Worm (Caenorhabditis elegans): ENCODE data around the gene K11H12.4.

K11H12.4 gene

DNA sequence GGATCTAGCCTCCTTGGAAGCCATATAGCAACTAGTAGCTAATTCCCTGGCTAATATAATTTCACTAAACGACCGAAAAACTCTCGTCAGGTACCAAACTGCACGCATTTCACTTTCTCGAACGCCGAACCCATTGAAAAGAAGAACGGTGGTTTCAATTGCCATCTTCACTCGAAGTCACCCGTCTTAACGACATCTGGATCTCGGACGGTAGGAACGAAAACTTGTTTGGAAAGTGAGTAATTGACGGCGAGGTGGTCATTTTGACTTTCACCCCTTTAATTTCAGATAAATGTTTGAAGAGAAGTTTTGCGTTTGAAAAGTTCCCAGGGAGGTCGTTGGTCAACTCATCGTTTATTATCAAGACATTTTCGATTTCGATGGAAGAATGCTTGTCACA is 9.1 kb upstream of the K11H12.4 start:
- TF ChIP-seq fkh-10 (GFP tag; optimal IDR thresholded peaks at IDR 0.05): no peak
- TF ChIP-seq nhr-76 (tag; optimal IDR thresholded peaks at IDR 0.05): no peak
- no peak for TF ChIP-seq ZK546.5 (tag; optimal IDR thresholded peaks at IDR 0.05)
- no peak for TF ChIP-seq nhr-43 (tag; optimal IDR thresholded peaks at IDR 0.05; ENCODE audit: poor library complexity, severe bottlenecking)

DNA sequence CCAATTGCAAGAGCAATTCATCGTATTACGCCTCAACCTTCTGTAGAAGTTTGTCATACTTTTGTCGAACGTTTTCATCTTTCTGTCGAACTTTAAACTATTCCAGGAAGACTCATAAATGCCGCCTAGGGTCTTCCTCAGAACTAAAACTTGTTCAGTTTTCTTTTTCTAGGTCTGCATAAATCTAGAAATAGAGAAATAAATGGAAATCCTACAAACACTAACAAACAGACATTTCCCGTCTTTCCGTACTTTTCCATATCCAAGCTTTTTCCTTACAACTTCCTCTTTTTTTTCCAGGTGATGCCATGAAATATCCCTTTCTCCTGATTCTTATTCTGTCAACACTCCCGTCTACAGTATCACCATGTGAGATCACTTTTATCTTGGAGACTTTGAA is 8.5 kb upstream of the K11H12.4 start, which contains the start of gene cutl-28:
Gene cutl-28 (plus strand): TSS at position 301 of the 400 bp plus-strand sequence.
- TF ChIP-seq skn-1 (tag; optimal IDR thresholded peaks at IDR 0.05): no peak
- TF ChIP-seq ceh-82 (tag; optimal IDR thresholded peaks at IDR 0.05): no peak
- no peak for TF ChIP-seq nhr-76 (tag; optimal IDR thresholded peaks at IDR 0.05)
- no peak for TF ChIP-seq nhr-67 (tag; optimal IDR thresholded peaks at IDR 0.05)
- TF ChIP-seq fos-1 (tag; optimal IDR thresholded peaks at IDR 0.05): no peak
- no peak for TF ChIP-seq nhr-23 (tag; optimal IDR thresholded peaks at IDR 0.05)

DNA sequence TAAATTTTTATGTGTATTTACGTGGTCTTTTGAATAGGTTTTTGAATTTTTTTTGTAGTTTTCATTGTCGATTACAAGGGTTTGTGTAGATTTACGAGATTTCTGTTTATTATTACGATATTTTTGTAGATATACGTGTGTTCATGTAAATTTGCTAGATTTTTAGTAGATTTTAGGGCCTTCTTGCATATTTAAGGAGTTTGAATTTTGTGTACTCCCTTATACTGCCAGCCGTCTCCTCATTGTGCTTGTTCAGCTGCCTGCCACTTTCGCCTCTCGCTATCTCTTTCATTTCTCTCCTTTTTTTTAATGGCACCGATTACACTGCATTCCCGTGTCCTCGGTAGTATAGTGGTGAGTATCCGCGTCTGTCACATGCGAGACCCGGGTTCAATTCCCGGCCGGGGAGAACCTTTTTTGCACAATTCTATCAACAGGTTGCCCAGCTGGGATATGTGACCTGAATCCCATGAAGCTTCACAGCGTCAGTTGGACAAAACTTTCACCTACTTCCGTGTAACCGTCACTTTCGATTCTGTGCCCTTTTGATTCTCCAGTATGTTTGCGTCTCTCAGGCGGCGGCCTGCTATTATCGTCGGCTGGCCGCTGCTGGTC is 7.2 kb upstream of the K11H12.4 start:
- TF ChIP-seq nhr-67 (tag; optimal IDR thresholded peaks at IDR 0.05): no peak
- TF ChIP-seq ZK546.5 (tag; optimal IDR thresholded peaks at IDR 0.05): no peak
- TF ChIP-seq lin-15B (tag; optimal IDR thresholded peaks at IDR 0.05): no peak
- no peak for TF ChIP-seq ztf-4 (tag; optimal IDR thresholded peaks at IDR 0.05)
- TF ChIP-seq nhr-12 (tag; optimal IDR thresholded peaks at IDR 0.05): no peak
- no peak for TF ChIP-seq sea-2 (GFP tag; optimal IDR thresholded peaks at IDR 0.05)
- TF ChIP-seq hmg-11 (tag; optimal IDR thresholded peaks at IDR 0.05): peak; percentile 83
- no peak for TF ChIP-seq fkh-10 (GFP tag; optimal IDR thresholded peaks at IDR 0.05)
- TF ChIP-seq mml-1 (tag; optimal IDR thresholded peaks at IDR 0.05): no peak
- TF ChIP-seq tbx-2 (tag; optimal IDR thresholded peaks at IDR 0.05): peak; percentile 53
- TF ChIP-seq nhr-76 (tag; optimal IDR thresholded peaks at IDR 0.05): no peak
- no peak for TF ChIP-seq nhr-77 (tag; optimal IDR thresholded peaks at IDR 0.05)
- no peak for TF ChIP-seq elt-3 (tag; optimal IDR thresholded peaks at IDR 0.05)
- TF ChIP-seq nhr-23 (tag; optimal IDR thresholded peaks at IDR 0.05): peak; percentile 77
- peak; percentile 65 for TF ChIP-seq jun-1 (tag; optimal IDR thresholded peaks at IDR 0.05)
- peak; percentile 17 for TF ChIP-seq unc-62 (GFP tag; optimal IDR thresholded peaks at IDR 0.05)
- TF ChIP-seq snpc-4 (tag; optimal IDR thresholded peaks at IDR 0.05): peak; percentile 25
- TF ChIP-seq pqm-1 (tag; optimal IDR thresholded peaks at IDR 0.05): no peak
- peak; percentile 56 for TF ChIP-seq pha-4 (tag; optimal IDR thresholded peaks at IDR 0.05)
- TF ChIP-seq mdl-1 (tag; optimal IDR thresholded peaks at IDR 0.05): peak; percentile 0
- no peak for TF ChIP-seq nhr-28 (tag; optimal IDR thresholded peaks at IDR 0.05)
- TF ChIP-seq nhr-237 (tag; optimal IDR thresholded peaks at IDR 0.05): no peak
- TF ChIP-seq aly-2 (tag; optimal IDR thresholded peaks at IDR 0.05): no peak
- no peak for TF ChIP-seq zag-1 (tag; optimal IDR thresholded peaks at IDR 0.05)
- TF ChIP-seq skn-1 (tag; optimal IDR thresholded peaks at IDR 0.05): peak; percentile 43
- no peak for TF ChIP-seq ceh-16 (tag; optimal IDR thresholded peaks at IDR 0.05)
- no peak for TF ChIP-seq unc-39 (tag; optimal IDR thresholded peaks at IDR 0.05)
- TF ChIP-seq ceh-9 (tag; optimal IDR thresholded peaks at IDR 0.05): no peak
- no peak for TF ChIP-seq daf-12 (tag; optimal IDR thresholded peaks at IDR 0.05)
- TF ChIP-seq elt-1 (tag; optimal IDR thresholded peaks at IDR 0.05): no peak
- TF ChIP-seq nfya-1 (tag; optimal IDR thresholded peaks at IDR 0.05; ENCODE audit: insufficient read depth): no peak
- TF ChIP-seq fkh-2 (tag; optimal IDR thresholded peaks at IDR 0.05): no peak
- TF ChIP-seq ceh-82 (tag; optimal IDR thresholded peaks at IDR 0.05): peak; percentile 47
- TF ChIP-seq egl-27 (tag; optimal IDR thresholded peaks at IDR 0.05): no peak
- TF ChIP-seq lin-39 (tag; optimal IDR thresholded peaks at IDR 0.05): no peak
- TF ChIP-seq ztf-11 (tag; optimal IDR thresholded peaks at IDR 0.05): no peak
- TF ChIP-seq eor-1 (tag; optimal IDR thresholded peaks at IDR 0.05): no peak
- peak; percentile 46 for TF ChIP-seq elt-2 (tag; optimal IDR thresholded peaks at IDR 0.05)
- TF ChIP-seq nhr-43 (tag; optimal IDR thresholded peaks at IDR 0.05; ENCODE audit: poor library complexity, severe bottlenecking): peak; percentile 48
- no peak for TF ChIP-seq nhr-11 (tag; optimal IDR thresholded peaks at IDR 0.05)
- TF ChIP-seq ceh-28 (tag; optimal IDR thresholded peaks at IDR 0.05): no peak
- TF ChIP-seq fos-1 (tag; optimal IDR thresholded peaks at IDR 0.05): no peak
- peak; percentile 52 for TF ChIP-seq nhr-25 (tag; optimal IDR thresholded peaks at IDR 0.05)
- TF ChIP-seq R02D3.7 (tag; optimal IDR thresholded peaks at IDR 0.05): no peak
- no peak for TF ChIP-seq ama-1 (optimal IDR thresholded peaks at IDR 0.05)
- TF ChIP-seq egl-5 (tag; optimal IDR thresholded peaks at IDR 0.05): no peak
- TF ChIP-seq lsy-12 (tag; optimal IDR thresholded peaks at IDR 0.05): peak; percentile 55
